Worm (Caenorhabditis elegans): ENCODE data around the gene T21D12.14.

- TF ChIP-seq F13H6.1 (tag; optimal IDR thresholded peaks at IDR 0.05) (no peak), mdl-1 (tag; optimal IDR thresholded peaks at IDR 0.05) (no peak), snpc-4 (tag; optimal IDR thresholded peaks at IDR 0.05) (no peak), nhr-12 (tag; optimal IDR thresholded peaks at IDR 0.05) (no peak), unc-62 (GFP tag; optimal IDR thresholded peaks at IDR 0.05) (no peak), ceh-82 (tag; optimal IDR thresholded peaks at IDR 0.05) (no peak)
These were observed 12.4 kb upstream of the T21D12.14 start for ce11 chrIV:300307-300706.

Data from whole organism, L2 larva.